Fruit fly (Drosophila melanogaster) whole organism, prepupa: ENCODE results near the gene Acbp2.

Experiments
- CG15336 ChIP-seq: fragments of 200-800 bp; sonication (Bioruptor generic); IDR thresholded peaks from 2 replicates; pipeline ENCODE4 v1.3.6; 2022; ENCODE audit warnings: missing biosample characterization, missing genetic modification characterization
- CG6808 ChIP-seq: fragments of 200-800 bp; sonication (Bioruptor generic); optimal IDR thresholded peaks from 3 replicates; lab custom pipeline; 2017; ENCODE audit warnings: missing biosample characterization, missing genetic modification characterization, mild to moderate bottlenecking, moderate library complexity, missing genetic modification reagents
- CG9139 ChIP-seq: fragments of 200-800 bp; sonication (Bioruptor generic); optimal IDR thresholded peaks from 3 replicates; lab custom pipeline; 2017; ENCODE audit warnings: missing biosample characterization, mild to moderate bottlenecking, missing genetic modification characterization
- Eip75B ChIP-seq: fragments of 200-800 bp; sonication (Bioruptor generic); optimal IDR thresholded peaks from 3 replicates; lab custom pipeline; 2016; ENCODE audit warnings: missing biosample characterization, missing genetic modification characterization
- Ets21C ChIP-seq: fragments of 200-800 bp; sonication (Bioruptor generic); optimal IDR thresholded peaks from 3 replicates; lab custom pipeline; 2016; ENCODE audit warnings: missing biosample characterization, missing genetic modification characterization
- Hr39 ChIP-seq: fragments of 200-800 bp; sonication (Bioruptor generic); optimal IDR thresholded peaks from 2 replicates; lab custom pipeline; 2016; ENCODE audit warnings: missing biosample characterization, missing genetic modification characterization
- Met ChIP-seq: fragments of 200-800 bp; sonication (Bioruptor generic); optimal IDR thresholded peaks from 3 replicates; lab custom pipeline; 2016; ENCODE audit warnings: missing biosample characterization, missing genetic modification characterization
- OdsH ChIP-seq: fragments of 200-800 bp; sonication (Bioruptor generic); optimal IDR thresholded peaks from 3 replicates; lab custom pipeline; 2016; ENCODE audit warnings: missing biosample characterization, missing genetic modification characterization
- cyc ChIP-seq: fragments of 200-800 bp; sonication (Bioruptor generic); optimal IDR thresholded peaks from 3 replicates; lab custom pipeline; 2016; ENCODE audit warnings: missing biosample characterization, missing genetic modification characterization
- dac ChIP-seq: fragments of 200-800 bp; sonication (Bioruptor generic); optimal IDR thresholded peaks from 2 replicates; lab custom pipeline; 2017; ENCODE audit warnings: missing biosample characterization, mild to moderate bottlenecking, missing genetic modification characterization
- esn ChIP-seq: fragments of 200-800 bp; sonication (Bioruptor generic); optimal IDR thresholded peaks from 2 replicates; lab custom pipeline; 2016; ENCODE audit warnings: missing biosample characterization, mild to moderate bottlenecking, missing genetic modification characterization, moderate library complexity
- fkh ChIP-seq: fragments of 200-800 bp; sonication (Bioruptor generic); optimal IDR thresholded peaks from 3 replicates; lab custom pipeline; 2017; ENCODE audit warnings: missing biosample characterization, mild to moderate bottlenecking, missing genetic modification characterization, moderate library complexity
- net ChIP-seq: fragments of 200-800 bp; sonication (Bioruptor generic); optimal IDR thresholded peaks from 3 replicates; lab custom pipeline; 2016; ENCODE audit warnings: missing biosample characterization, missing genetic modification characterization
- ss ChIP-seq, 2 experiments: fragments of 200-800 bp; sonication (Bioruptor generic); optimal IDR thresholded peaks; 2 replicates in 1 of 2; 3 replicates in 1 of 2; lab custom pipeline; 2017 to 2018; ENCODE audit warnings: mild to moderate bottlenecking in 2 of 2, missing biosample characterization in 2 of 2, missing genetic modification characterization in 2 of 2, moderate library complexity in 1 of 2
- topi ChIP-seq: fragments of 200-800 bp; sonication (Bioruptor generic); optimal IDR thresholded peaks from 3 replicates; lab custom pipeline; 2016; ENCODE audit warnings: missing biosample characterization, missing genetic modification characterization
- vri ChIP-seq: fragments of 200-800 bp; sonication (Bioruptor generic); optimal IDR thresholded peaks from 3 replicates; lab custom pipeline; 2016; ENCODE audit warnings: missing biosample characterization, mild to moderate bottlenecking, missing genetic modification characterization

Gene Acbp2

DNA sequence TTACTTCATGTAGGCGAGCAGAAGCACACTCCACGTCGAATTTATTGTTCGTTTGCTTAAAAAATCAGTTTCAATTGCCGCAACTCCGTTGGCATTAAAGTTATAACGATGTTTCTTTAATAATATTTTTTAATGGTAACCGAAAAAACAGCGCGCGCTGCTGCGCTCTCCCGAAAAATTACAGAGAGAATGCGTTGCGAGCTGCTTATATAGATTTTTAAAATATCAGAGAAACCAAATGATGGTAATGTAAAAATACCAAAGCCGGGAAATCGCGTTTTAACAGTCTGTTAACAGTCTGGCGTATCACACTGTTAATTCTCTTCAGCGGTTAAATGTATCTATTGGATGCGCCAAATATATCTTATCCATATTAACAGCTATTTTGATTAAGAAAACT lies 25.2 kb downstream of the Acbp2 start, which contains the start of gene corn (continued):
- TF ChIP-seq CG9139 (GFP tag; lab: Kevin White, UChicago) (peak; percentile 14), Met (GFP tag; lab: Kevin White, UChicago) (peak; percentile 15), esn (no peak), dac (GFP tag; lab: Kevin White, UChicago) (no peak), CG15336 (GFP tag; lab: Robert Waterston, UW) (no peak)

DNA sequence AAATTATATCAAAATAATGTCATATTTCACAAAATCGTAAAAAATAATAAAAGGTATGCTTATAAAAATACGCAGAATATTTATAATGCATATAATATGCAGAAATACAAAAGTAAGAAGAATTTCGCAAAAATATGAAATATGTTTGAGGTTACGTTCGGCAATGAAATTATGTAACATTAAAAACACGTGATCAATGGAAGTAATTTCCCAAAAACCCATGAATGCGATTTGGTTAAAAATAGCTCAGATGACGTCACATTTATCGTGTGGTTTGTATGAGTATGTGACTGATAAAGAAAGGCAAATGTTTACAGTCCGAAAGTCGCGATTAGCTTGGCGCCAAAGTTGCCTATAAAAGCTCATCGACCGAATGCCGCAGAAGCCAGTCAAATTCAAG lies 26.1 kb downstream of the Acbp2 start, which contains the start of gene CG8620:
TSS of gene CG8620 (plus strand) at position 387 of the 400 bp plus-strand sequence.
- TF ChIP-seq topi (GFP tag; lab: Kevin White, UChicago) (no peak), vri (GFP tag; lab: Kevin White, UChicago) (peak; percentile 50)
- TF ChIP-seq, all 60 proteins: peak for 1

DNA sequence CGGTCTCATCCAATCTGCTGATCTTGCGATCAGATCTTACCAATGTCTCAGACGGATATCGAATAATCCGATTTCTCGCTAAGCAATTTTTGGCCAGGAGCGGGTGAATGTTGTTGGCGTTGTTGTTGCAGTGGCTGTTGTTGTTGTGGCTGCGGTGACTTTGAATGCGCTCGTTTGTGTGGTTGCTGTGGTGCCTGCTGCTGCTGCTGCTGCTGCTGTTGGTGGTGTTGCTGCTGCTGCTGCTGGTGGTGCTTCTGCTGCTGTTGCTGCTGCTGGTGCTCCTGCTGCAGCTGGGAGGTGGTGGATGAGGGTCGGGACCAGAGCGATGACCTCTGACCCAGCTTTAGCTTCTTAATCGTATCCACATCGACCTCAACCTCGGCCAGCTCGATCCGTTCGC lies 29.6 kb downstream of the Acbp2 start:
- TF ChIP-seq fkh (GFP tag; lab: Kevin White, UChicago) (no peak), net (no peak), Ets21C (GFP tag; lab: Kevin White, UChicago) (no peak)

DNA sequence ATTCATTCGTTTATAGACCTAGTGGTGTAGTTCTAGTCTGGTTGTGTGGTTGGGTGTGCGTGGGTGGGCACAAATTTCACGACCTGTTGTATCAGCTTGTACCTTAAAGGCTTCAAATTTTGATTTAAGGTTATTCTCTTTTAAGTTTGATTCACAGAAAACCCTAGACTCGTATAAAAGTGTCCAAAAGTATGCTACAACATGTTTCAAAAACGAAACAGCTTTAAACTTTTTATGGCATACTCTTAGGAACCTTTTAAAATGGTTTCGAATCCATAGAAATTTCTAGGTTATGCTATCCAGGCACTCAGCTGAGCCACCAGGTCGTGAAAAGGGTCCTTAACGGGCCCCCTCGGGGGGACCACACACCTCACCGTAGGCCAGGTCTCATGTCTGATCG lies 30.3 kb downstream of the Acbp2 start:
- TF ChIP-seq ss (GFP tag; optimal IDR thresholded peaks at IDR 0.05; lab: Kevin White, UChicago): no peak
- no peak for TF ChIP-seq Eip75B
- no peak for TF ChIP-seq CG6808 (GFP tag; lab: Kevin White, UChicago)
- TF ChIP-seq OdsH (GFP tag; lab: Kevin White, UChicago): no peak
- TF ChIP-seq Hr39 (GFP tag; lab: Kevin White, UChicago): no peak
- TF ChIP-seq cyc (GFP tag; lab: Kevin White, UChicago): no peak
